Worm (Caenorhabditis elegans) whole organism, young adult: ENCODE results near the gene mltn-11.

Source experiments
- B0336.3 ChIP-seq: fragments of 200-800 bp; sonication (Bioruptor generic); IDR thresholded peaks from 2 replicates; pipeline ENCODE4 v1.3.6; 2022; ENCODE audit warnings: missing genetic modification characterization, missing compliant biosample characterization
- F22D6.2 ChIP-seq: sonication (generic microtip); optimal IDR thresholded peaks from 2 replicates; lab custom pipeline; 2016; ENCODE audit warnings: mild to moderate bottlenecking, missing genetic modification characterization, missing compliant biosample characterization
- F52B5.7 ChIP-seq: sonication (generic microtip); optimal IDR thresholded peaks from 2 replicates; lab custom pipeline; 2016; ENCODE audit warnings: mild to moderate bottlenecking, missing genetic modification characterization, missing compliant biosample characterization
- K12H6.12 ChIP-seq: fragments of 200-800 bp; sonication (Bioruptor generic); optimal IDR thresholded peaks from 2 replicates; lab custom pipeline; 2018; ENCODE audit warnings: mild to moderate bottlenecking, missing genetic modification characterization, missing compliant biosample characterization
- T26A5.8 ChIP-seq: sonication (generic microtip); optimal IDR thresholded peaks from 2 replicates; lab custom pipeline; 2016; ENCODE audit warnings: missing genetic modification characterization, missing compliant biosample characterization
- Y53G8AR.9 ChIP-seq: fragments of 200-800 bp; sonication (Bioruptor generic); conservative IDR thresholded peaks from 2 replicates; pipeline ENCODE4 v1.3.6; 2022; ENCODE audit warnings: missing genetic modification reagents, missing genetic modification characterization, missing compliant biosample characterization
- Y56A3A.18 ChIP-seq: fragments of 200-800 bp; sonication (Bioruptor generic); IDR thresholded peaks from 2 replicates; pipeline ENCODE4 v1.3.6; 2022; ENCODE audit warnings: missing genetic modification reagents, missing genetic modification characterization, missing compliant biosample characterization
- Y67H2A.10 ChIP-seq: fragments of 200-800 bp; sonication (Bioruptor generic); conservative IDR thresholded peaks from 2 replicates; pipeline ENCODE4 v1.3.6; 2022; ENCODE audit warnings: missing genetic modification reagents, missing genetic modification characterization, missing compliant biosample characterization
- Y95B8A.8 ChIP-seq: fragments of 200-800 bp; sonication (Bioruptor generic); IDR thresholded peaks from 2 replicates; pipeline ENCODE4 v1.3.6; 2022; ENCODE audit warnings: missing genetic modification reagents, missing genetic modification characterization, missing compliant biosample characterization
- akir-1 ChIP-seq: fragments of 200-800 bp; sonication (Bioruptor generic); optimal IDR thresholded peaks from 2 replicates; lab custom pipeline; 2018; ENCODE audit warnings: mild to moderate bottlenecking, missing genetic modification characterization, moderate library complexity, missing compliant biosample characterization
- aptf-2 ChIP-seq: fragments of 200-800 bp; sonication (Bioruptor generic); conservative IDR thresholded peaks from 2 replicates; pipeline ENCODE4 v1.3.6; 2022; ENCODE audit warnings: missing genetic modification reagents, missing genetic modification characterization, missing compliant biosample characterization
- attf-3 ChIP-seq: fragments of 200-800 bp; sonication (Bioruptor generic); conservative IDR thresholded peaks from 2 replicates; pipeline ENCODE4 v1.3.6; 2022; ENCODE audit warnings: missing genetic modification reagents, missing genetic modification characterization, missing compliant biosample characterization
- attf-6 ChIP-seq: fragments of 200-800 bp; sonication (Bioruptor generic); IDR thresholded peaks from 2 replicates; pipeline ENCODE4 v1.3.6; 2022; ENCODE audit warnings: missing genetic modification reagents, missing genetic modification characterization, missing compliant biosample characterization
- ccch-3 ChIP-seq: fragments of 200-800 bp; sonication (Bioruptor generic); optimal IDR thresholded peaks from 2 replicates; lab custom pipeline; 2018; ENCODE audit warnings: mild to moderate bottlenecking, missing genetic modification characterization, missing compliant biosample characterization
- cebp-2 ChIP-seq: fragments of 200-800 bp; sonication (Bioruptor generic); IDR thresholded peaks from 2 replicates; pipeline ENCODE4 v1.3.6; 2022; ENCODE audit warnings: missing genetic modification characterization, missing compliant biosample characterization
- ceh-40 ChIP-seq: fragments of 200-800 bp; sonication (Bioruptor generic); IDR thresholded peaks from 2 replicates; pipeline ENCODE4 v1.3.6; 2022; ENCODE audit warnings: missing genetic modification characterization, missing compliant biosample characterization
- dpff-1 ChIP-seq: sonication (generic microtip); optimal IDR thresholded peaks from 2 replicates; lab custom pipeline; 2017; ENCODE audit warnings: mild to moderate bottlenecking, missing genetic modification characterization, missing compliant biosample characterization
- egl-44 ChIP-seq: fragments of 200-800 bp; sonication (Bioruptor generic); IDR thresholded peaks from 2 replicates; pipeline ENCODE4 v1.3.6; 2022; ENCODE audit warnings: missing genetic modification reagents, missing genetic modification characterization, missing compliant biosample characterization
- ekl-4 ChIP-seq: fragments of 200-800 bp; sonication (Bioruptor generic); IDR thresholded peaks from 2 replicates; pipeline ENCODE4 v1.3.6; 2022; ENCODE audit warnings: missing genetic modification reagents, missing genetic modification characterization, missing compliant biosample characterization
- fkh-3 ChIP-seq: sonication (generic microtip); optimal IDR thresholded peaks from 2 replicates; lab custom pipeline; 2016; ENCODE audit warnings: mild to moderate bottlenecking, missing genetic modification characterization, missing compliant biosample characterization
- gei-17 ChIP-seq: fragments of 200-800 bp; sonication (Bioruptor generic); optimal IDR thresholded peaks from 2 replicates; lab custom pipeline; 2018; ENCODE audit warnings: mild to moderate bottlenecking, missing genetic modification characterization, missing compliant biosample characterization
- hlh-26 ChIP-seq: fragments of 200-800 bp; sonication (Bioruptor generic); conservative IDR thresholded peaks from 2 replicates; pipeline ENCODE4 v1.3.6; 2022; ENCODE audit warnings: missing genetic modification reagents, missing genetic modification characterization, missing compliant biosample characterization
- hmg-20 ChIP-seq: fragments of 200-800 bp; sonication (Bioruptor generic); IDR thresholded peaks from 2 replicates; pipeline ENCODE4 v1.3.6; 2022; ENCODE audit warnings: missing genetic modification reagents, missing genetic modification characterization, missing compliant biosample characterization
- hsf-1 ChIP-seq: fragments of 200-800 bp; sonication (Bioruptor generic); IDR thresholded peaks from 2 replicates; pipeline ENCODE4 v1.3.6; 2022; ENCODE audit warnings: missing genetic modification reagents, missing genetic modification characterization, missing compliant biosample characterization
- lin-26 ChIP-seq: fragments of 200-800 bp; sonication (Bioruptor generic); IDR thresholded peaks from 2 replicates; pipeline ENCODE4 v1.3.6; 2022; ENCODE audit warnings: missing genetic modification reagents, missing genetic modification characterization, missing compliant biosample characterization
- lsy-27 ChIP-seq: sonication (generic microtip); optimal IDR thresholded peaks from 2 replicates; lab custom pipeline; 2017; ENCODE audit warnings: missing genetic modification characterization, mild to moderate bottlenecking, missing compliant biosample characterization, antibody characterized with exemption, missing genotype, borderline replicate concordance; ENCODE audit not compliant: insufficient read depth
- madf-3 ChIP-seq: fragments of 200-800 bp; sonication (Bioruptor generic); IDR thresholded peaks from 2 replicates; pipeline ENCODE4 v1.3.6; 2022; ENCODE audit warnings: missing genetic modification reagents, missing genetic modification characterization, missing compliant biosample characterization
- madf-8 ChIP-seq: fragments of 200-800 bp; sonication (Bioruptor generic); conservative IDR thresholded peaks from 2 replicates; pipeline ENCODE4 v1.3.6; 2022; ENCODE audit warnings: missing genetic modification reagents, missing genetic modification characterization, missing compliant biosample characterization
- mcd-1 ChIP-seq: fragments of 200-800 bp; sonication (Bioruptor generic); IDR thresholded peaks from 2 replicates; pipeline ENCODE4 v1.3.6; 2022; ENCODE audit warnings: missing genetic modification reagents, missing genetic modification characterization, missing compliant biosample characterization
- mxl-1 ChIP-seq: sonication (generic microtip); optimal IDR thresholded peaks from 2 replicates; lab custom pipeline; 2016; ENCODE audit warnings: missing genetic modification characterization, missing compliant biosample characterization
- nfya-2 ChIP-seq: fragments of 200-800 bp; sonication (Bioruptor generic); IDR thresholded peaks from 2 replicates; pipeline ENCODE4 v1.3.6; 2022; ENCODE audit warnings: missing genetic modification reagents, missing genetic modification characterization, missing compliant biosample characterization
- nhr-120 ChIP-seq: fragments of 200-800 bp; sonication (Bioruptor generic); IDR thresholded peaks from 2 replicates; pipeline ENCODE4 v1.3.6; 2022; ENCODE audit warnings: missing genetic modification characterization, missing compliant biosample characterization
- rec-8 ChIP-seq, 2 experiments: sonication (generic microtip); optimal IDR thresholded peaks; 2 replicates each; lab custom pipeline; 2016; ENCODE audit warnings: mild to moderate bottlenecking in 2 of 2, missing genetic modification characterization in 2 of 2, missing genetic modification reagents in 2 of 2, missing genotype in 2 of 2, missing biosample characterization in 1 of 2, missing compliant biosample characterization in 1 of 2, moderate library complexity in 1 of 2
- repo-1 ChIP-seq: sonication (generic microtip); optimal IDR thresholded peaks from 2 replicates; lab custom pipeline; 2017; ENCODE audit warnings: mild to moderate bottlenecking, missing genetic modification characterization, missing compliant biosample characterization
- snpc-1.1 ChIP-seq: sonication (generic microtip); optimal IDR thresholded peaks from 2 replicates; lab custom pipeline; 2017; ENCODE audit warnings: missing genetic modification characterization, mild to moderate bottlenecking, missing compliant biosample characterization, antibody characterized with exemption, moderate library complexity, missing genotype, missing genetic modification reagents; ENCODE audit not compliant: insufficient read depth
- tbx-9 ChIP-seq: sonication (generic microtip); optimal IDR thresholded peaks from 2 replicates; lab custom pipeline; 2016; ENCODE audit warnings: borderline replicate concordance, missing genetic modification characterization, inconsistent platforms, missing compliant biosample characterization
- unc-130 ChIP-seq: sonication (generic microtip); optimal IDR thresholded peaks from 2 replicates; lab custom pipeline; 2016; ENCODE audit warnings: missing genetic modification reagents, missing genetic modification characterization, missing compliant biosample characterization
- unc-62 ChIP-seq: fragments of 150-350 bp; optimal IDR thresholded peaks from 2 replicates; lab custom pipeline; 2014; ENCODE audit warnings: missing biosample characterization, missing genetic modification reagents, missing genetic modification characterization
- zfh-2 ChIP-seq: fragments of 200-800 bp; sonication (Bioruptor generic); conservative IDR thresholded peaks from 2 replicates; pipeline ENCODE4 v1.3.6; 2022; ENCODE audit warnings: missing genetic modification reagents, missing genetic modification characterization, missing compliant biosample characterization
- ztf-18 ChIP-seq: sonication (generic microtip); optimal IDR thresholded peaks from 2 replicates; lab custom pipeline; 2016; ENCODE audit warnings: missing genotype, mild to moderate bottlenecking, missing genetic modification characterization, missing compliant biosample characterization
- ztf-25 ChIP-seq: fragments of 200-800 bp; sonication (Bioruptor generic); IDR thresholded peaks from 2 replicates; pipeline ENCODE4 v1.3.6; 2022; ENCODE audit warnings: missing genetic modification reagents, missing genetic modification characterization, missing compliant biosample characterization
- ztf-28 ChIP-seq: fragments of 200-800 bp; sonication (Bioruptor generic); IDR thresholded peaks from 2 replicates; pipeline ENCODE4 v1.3.6; 2022; ENCODE audit warnings: missing genetic modification reagents, missing genetic modification characterization, missing compliant biosample characterization
- ztf-6 ChIP-seq: fragments of 200-800 bp; sonication (Bioruptor generic); IDR thresholded peaks from 2 replicates; pipeline ENCODE4 v1.3.6; 2022; ENCODE audit warnings: missing genetic modification reagents, missing genetic modification characterization, missing compliant biosample characterization

Gene mltn-11

ce11 chrV:16592947-16593791, 42.8 kb upstream of the mltn-11 start (continued):
- no peak for TF ChIP-seq ccch-3 (GFP tag; lab: Kevin White, UChicago)
- TF ChIP-seq hsf-1 (GFP tag; lab: Robert Waterston, UW), result peak; percentile 8; the same call in 1 of the 2 replicates
- no peak for TF ChIP-seq akir-1 (GFP tag; lab: Kevin White, UChicago)
- peak; percentile 40 for TF ChIP-seq Y56A3A.18 (GFP tag; lab: Robert Waterston, UW)
- TF ChIP-seq snpc-1.1 (tag; lab: Kevin White, UChicago), result no peak
- TF ChIP-seq gei-17 (GFP tag; lab: Kevin White, UChicago), result peak; percentile 10
- no peak for TF ChIP-seq ztf-25
- no peak for TF ChIP-seq lsy-27 (tag; lab: Kevin White, UChicago)
- no peak for TF ChIP-seq nfya-2 (GFP tag; lab: Robert Waterston, UW)
- no peak for TF ChIP-seq madf-3 (GFP tag; lab: Robert Waterston, UW)
- peak; percentile 71 for TF ChIP-seq unc-62 (GFP tag; lab: Kevin White, UChicago)
- TF ChIP-seq nhr-120 (GFP tag; lab: Robert Waterston, UW), result no peak
- no peak; the same call in 1 of the 2 replicates for TF ChIP-seq lin-26
- no peak for TF ChIP-seq T26A5.8 (tag; lab: Kevin White, UChicago)
- TF ChIP-seq dpff-1, result peak; percentile 5
- TF ChIP-seq tbx-9 (tag; lab: Kevin White, UChicago), result no peak
- no peak for TF ChIP-seq hlh-26 (GFP tag; lab: Robert Waterston, UW)
- no peak for TF ChIP-seq aptf-2 (GFP tag; lab: Robert Waterston, UW)

- TF ChIP-seq repo-1 (tag; lab: Kevin White, UChicago), result peak; percentile 38
- TF ChIP-seq ztf-18 (tag; lab: Kevin White, UChicago), result no peak
- no peak for TF ChIP-seq attf-3 (GFP tag; lab: Robert Waterston, UW)
- peak; percentile 44 for TF ChIP-seq Y95B8A.8 (GFP tag; lab: Robert Waterston, UW)
- no peak for TF ChIP-seq egl-44 (GFP tag; lab: Robert Waterston, UW)
- no peak for TF ChIP-seq fkh-3 (tag; lab: Kevin White, UChicago)
- peak; percentile 85 for TF ChIP-seq zfh-2 (GFP tag; lab: Robert Waterston, UW)
- TF ChIP-seq ceh-40 (GFP tag; lab: Robert Waterston, UW), result no peak
- no peak for TF ChIP-seq lsy-27 (tag; lab: Kevin White, UChicago)
- peak; percentile 26; the same call in 1 of the 2 replicates for TF ChIP-seq mcd-1
- TF ChIP-seq ekl-4 (GFP tag; lab: Robert Waterston, UW), result 0 out of 2 replicates have a peak, but pooled peaks have one; percentile 22
- no peak for TF ChIP-seq ztf-28 (GFP tag; lab: Robert Waterston, UW)
- no peak for TF ChIP-seq hmg-20
- TF ChIP-seq ztf-6 (GFP tag; lab: Robert Waterston, UW), result no peak
- no peak for TF ChIP-seq K12H6.12 (tag; lab: Kevin White, UChicago)
- 0 out of 2 replicates have a peak, but pooled peaks have one; percentile 45 for TF ChIP-seq Y53G8AR.9
- no peak for TF ChIP-seq Y67H2A.10 (GFP tag; lab: Robert Waterston, UW)
- TF ChIP-seq cebp-2 (GFP tag; lab: Robert Waterston, UW), result peak; percentile 31; the same call in 1 of the 2 replicates
- no peak for TF ChIP-seq F22D6.2 (tag; lab: Kevin White, UChicago)
- no peak for TF ChIP-seq unc-130 (GFP tag; lab: Kevin White, UChicago)
- TF ChIP-seq rec-8 (tag; optimal IDR thresholded peaks at IDR 0.05; lab: Kevin White, UChicago), result no peak
- peak; percentile 27; the same call in 1 of the 2 replicates for TF ChIP-seq attf-6
- TF ChIP-seq akir-1 (GFP tag; lab: Kevin White, UChicago), result no peak
- TF ChIP-seq F52B5.7 (tag; lab: Kevin White, UChicago), result no peak
- TF ChIP-seq B0336.3 (GFP tag; lab: Robert Waterston, UW), result 0 out of 2 replicates have a peak, but pooled peaks have one; percentile 7
- no peak for TF ChIP-seq mxl-1 (tag; lab: Kevin White, UChicago)
- no peak for TF ChIP-seq madf-8 (GFP tag; lab: Robert Waterston, UW)
- no peak for TF ChIP-seq unc-62 (GFP tag; lab: Kevin White, UChicago)
Measured at ce11 chrV:16593792-16594059, 42.3 kb upstream of the mltn-11 start.
